Worm (Caenorhabditis elegans) whole organism, early embryonic: ENCODE measurements around the gene igeg-2.

ENCODE experiments used
- F13C5.2 ChIP-seq: sonication (generic microtip); optimal IDR thresholded peaks from 2 replicates; lab custom pipeline; 2017; ENCODE audit warnings: mild to moderate bottlenecking, missing genetic modification characterization, inconsistent platforms, missing compliant biosample characterization
- aly-1 ChIP-seq: sonication (generic microtip); optimal IDR thresholded peaks from 2 replicates; lab custom pipeline; 2016; ENCODE audit warnings: missing genetic modification characterization, missing compliant biosample characterization
- ama-1 ChIP-seq: fragments of 150-350 bp; optimal IDR thresholded peaks from 2 replicates; lab custom pipeline; 2014
- ceh-36 ChIP-seq: sonication (generic microtip); optimal IDR thresholded peaks from 2 replicates; lab custom pipeline; 2016; ENCODE audit warnings: missing genetic modification characterization, inconsistent platforms, missing compliant biosample characterization
- flt-1 ChIP-seq: fragments of 200-800 bp; sonication (Bioruptor generic); IDR thresholded peaks from 2 replicates; pipeline ENCODE4 v1.3.6; 2022; ENCODE audit warnings: missing genetic modification characterization, missing compliant biosample characterization
- hmbx-1 ChIP-seq: sonication (generic microtip); optimal IDR thresholded peaks from 2 replicates; lab custom pipeline; 2016; ENCODE audit warnings: mild to moderate bottlenecking, missing genetic modification characterization, missing compliant biosample characterization
- tbx-37 ChIP-seq: fragments of 200-800 bp; sonication (Bioruptor generic); conservative IDR thresholded peaks from 2 replicates; pipeline ENCODE4 v1.3.6; 2022; ENCODE audit warnings: missing genetic modification reagents, missing genetic modification characterization, missing compliant biosample characterization

- no peak for TF ChIP-seq hmbx-1
- TF ChIP-seq aly-1 (tag; lab: Kevin White, UChicago), result no peak
- TF ChIP-seq F13C5.2 (tag; lab: Kevin White, UChicago), result no peak
- TF ChIP-seq ceh-36 (tag; lab: Kevin White, UChicago), result no peak
- no peak for TF ChIP-seq ama-1 (lab: Kevin White, UChicago)
- no peak for TF ChIP-seq flt-1
- no peak for TF ChIP-seq tbx-37 (GFP tag; lab: Robert Waterston, UW)
Measured at ce11 chrX:11475780-11476179, 29.3 kb upstream of the igeg-2 start.
